Worm (Caenorhabditis elegans): ENCODE data around the gene Y17D7B.10.

Gene Y17D7B.10

ce11 chrV:18783474-18783873 is at the start of gene Y17D7B.10:
Y17D7B.10 (plus strand) TSS chrV:18783716.
- peak; percentile 25 for TF ChIP-seq dsc-1 (tag; optimal IDR thresholded peaks at IDR 0.05)
- TF ChIP-seq isw-1 (GFP tag; IDR thresholded peaks at IDR 0.05) = no peak
- TF ChIP-seq lin-35 (GFP tag; optimal IDR thresholded peaks at IDR 0.05) = no peak
- TF ChIP-seq fkh-8 (tag; optimal IDR thresholded peaks at IDR 0.05) = peak; percentile 64
- TF ChIP-seq sptf-1 (tag; optimal IDR thresholded peaks at IDR 0.05) = no peak
- no peak for TF ChIP-seq pax-3 (tag; optimal IDR thresholded peaks at IDR 0.05)
- TF ChIP-seq nhr-84 (tag; optimal IDR thresholded peaks at IDR 0.05) = no peak
- TF ChIP-seq sox-4 (tag; optimal IDR thresholded peaks at IDR 0.05) = peak; percentile 1
- TF ChIP-seq efl-3 (GFP tag; optimal IDR thresholded peaks at IDR 0.05) = no peak
- TF ChIP-seq nhr-47 (tag; optimal IDR thresholded peaks at IDR 0.05) = peak; percentile 35
- no peak for TF ChIP-seq efl-1 (optimal IDR thresholded peaks at IDR 0.05)
- peak in 1 of 2 experiments; percentile 89 for TF ChIP-seq efl-1 (GFP tag; optimal IDR thresholded peaks at IDR 0.05 in 1 of 2)

ce11 chrV:18733942-18734341 is 49.6 kb upstream of the Y17D7B.10 start:
- no peak for TF ChIP-seq egl-27 (tag; optimal IDR thresholded peaks at IDR 0.05)
- TF ChIP-seq hlh-4 (tag; optimal IDR thresholded peaks at IDR 0.05) = no peak
- TF ChIP-seq F16B12.6 (tag; optimal IDR thresholded peaks at IDR 0.05) = no peak

- TF ChIP-seq aly-2 (tag; optimal IDR thresholded peaks at IDR 0.05) = no peak
Measured at ce11 chrV:18734381-18734780, 49.1 kb upstream of the Y17D7B.10 start, which contains the start of gene scl-20. scl-20 (minus strand) TSS chrV:18734481.

- TF ChIP-seq ztf-11 (tag; optimal IDR thresholded peaks at IDR 0.05) = no peak
Measured at ce11 chrV:18737646-18738045, 45.9 kb upstream of the Y17D7B.10 start.

ce11 chrV:18742108-18742507 is 41.4 kb upstream of the Y17D7B.10 start, which contains the start of gene clec-250:
clec-250 (minus strand) TSS chrV:18742208.
- TF ChIP-seq elt-2 (tag; optimal IDR thresholded peaks at IDR 0.05) (no peak), aha-1 (tag; optimal IDR thresholded peaks at IDR 0.05) (no peak), mef-2 (tag; optimal IDR thresholded peaks at IDR 0.05) (no peak), nhr-76 (tag; optimal IDR thresholded peaks at IDR 0.05) (no peak), nhr-11 (tag; optimal IDR thresholded peaks at IDR 0.05) (no peak), dpl-1 (GFP tag; optimal IDR thresholded peaks at IDR 0.05) (no peak), unc-62 (GFP tag; optimal IDR thresholded peaks at IDR 0.05) (no peak), mep-1 (tag; optimal IDR thresholded peaks at IDR 0.05) (no peak), sptf-1 (tag; optimal IDR thresholded peaks at IDR 0.05) (no peak)

ce11 chrV:18746937-18747660 is 36.4 kb upstream of the Y17D7B.10 start, which contains the start of gene clec-251:
clec-251 (minus strand) TSS chrV:18746987.
- no peak for TF ChIP-seq unc-130 (tag; optimal IDR thresholded peaks at IDR 0.05)
- TF ChIP-seq snu-23 (GFP tag; optimal IDR thresholded peaks at IDR 0.05) = no peak
- TF ChIP-seq fos-1 (tag; optimal IDR thresholded peaks at IDR 0.05) = no peak
- TF ChIP-seq vab-15 (tag; optimal IDR thresholded peaks at IDR 0.05) = no peak
- TF ChIP-seq hlh-4 (tag; optimal IDR thresholded peaks at IDR 0.05) = no peak
- TF ChIP-seq elt-3 (tag; optimal IDR thresholded peaks at IDR 0.05) = no peak
- TF ChIP-seq pax-3 (tag; optimal IDR thresholded peaks at IDR 0.05) = no peak
- no peak for TF ChIP-seq unc-30 (tag; optimal IDR thresholded peaks at IDR 0.05)
- no peak for TF ChIP-seq jun-1 (tag; optimal IDR thresholded peaks at IDR 0.05)
- TF ChIP-seq isw-1 (GFP tag; IDR thresholded peaks at IDR 0.05) = no peak
- TF ChIP-seq C04F5.9 (tag; optimal IDR thresholded peaks at IDR 0.05) = no peak
- TF ChIP-seq egl-27 (tag; optimal IDR thresholded peaks at IDR 0.05) = no peak
- TF ChIP-seq ztf-4 (tag; optimal IDR thresholded peaks at IDR 0.05) = no peak
- TF ChIP-seq lin-14 (GFP tag; optimal IDR thresholded peaks at IDR 0.05) = no peak
- TF ChIP-seq nhr-47 (tag; optimal IDR thresholded peaks at IDR 0.05) = no peak
- no peak for TF ChIP-seq tlp-1 (tag; optimal IDR thresholded peaks at IDR 0.05)
- TF ChIP-seq lin-13 (GFP tag; optimal IDR thresholded peaks at IDR 0.05) = no peak
